Worm (Caenorhabditis elegans) whole organism, L4 larva: ENCODE data around the gene oac-2.

ENCODE experiments used
- fos-1 ChIP-seq: fragments of 150-350 bp; optimal IDR thresholded peaks from 2 replicates; lab custom pipeline; 2014; ENCODE audit warnings: missing biosample characterization, missing genetic modification characterization
- lin-15B ChIP-seq: fragments of 150-350 bp; sonication (generic microtip); optimal IDR thresholded peaks from 3 replicates; lab custom pipeline; 2014; ENCODE audit warnings: missing biosample characterization, missing genetic modification characterization
- snpc-4 ChIP-seq: fragments of 150-350 bp; optimal IDR thresholded peaks from 2 replicates; lab custom pipeline; 2014; ENCODE audit warnings: missing biosample characterization, missing genetic modification characterization
- ztf-11 ChIP-seq: fragments of 150-350 bp; optimal IDR thresholded peaks from 2 replicates; lab custom pipeline; 2014; ENCODE audit warnings: missing biosample characterization, missing genetic modification characterization

DNA sequence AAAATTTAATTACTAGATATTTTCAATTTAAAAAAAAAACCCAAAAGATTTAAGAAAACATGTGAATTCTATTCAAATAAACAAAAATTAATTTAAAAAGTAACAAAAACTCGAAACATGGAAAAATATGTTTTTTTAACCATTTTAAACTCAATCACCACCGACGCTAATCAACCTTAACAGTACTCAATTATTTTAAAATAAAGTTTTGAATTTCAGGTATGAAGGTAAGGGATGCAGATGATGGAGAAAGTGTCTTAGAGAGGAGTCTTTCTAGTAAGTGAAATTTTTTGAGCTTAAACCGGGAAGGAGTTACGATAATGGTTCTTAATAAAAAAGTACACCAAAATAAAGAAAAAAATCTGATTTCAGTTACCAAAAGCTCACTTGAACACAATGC is 11.4 kb downstream of the oac-2 start, which contains the start of gene slc-28.1:
- TF ChIP-seq lin-15B (tag; lab: Kevin White, UChicago) (no peak), snpc-4 (tag; lab: Kevin White, UChicago) (no peak), ztf-11 (tag; lab: Kevin White, UChicago) (no peak), fos-1 (tag; lab: Kevin White, UChicago) (no peak)
